Fruit fly (Drosophila melanogaster) whole organism, adult: ENCODE measurements around the gene eIF2Bbeta.

Experiments
- CG11617 ChIP-seq: fragments of 200-800 bp; sonication (Bioruptor generic); optimal IDR thresholded peaks from 2 replicates; lab custom pipeline; 2017; ENCODE audit warnings: mild to moderate bottlenecking, missing biosample characterization, missing genetic modification reagents, missing genetic modification characterization
- CG12768 ChIP-seq: fragments of 200-800 bp; sonication (Bioruptor generic); optimal IDR thresholded peaks from 2 replicates; lab custom pipeline; 2017; ENCODE audit warnings: missing biosample characterization, missing genetic modification characterization, mild to moderate bottlenecking, moderate library complexity, missing genetic modification reagents
- CG14711 ChIP-seq: fragments of 200-800 bp; sonication (Bioruptor generic); optimal IDR thresholded peaks from 2 replicates; lab custom pipeline; 2018; ENCODE audit warnings: missing biosample characterization, mild to moderate bottlenecking, missing genetic modification characterization, moderate library complexity
- CG1620 ChIP-seq: fragments of 200-800 bp; sonication (Bioruptor generic); optimal IDR thresholded peaks from 2 replicates; lab custom pipeline; 2016; ENCODE audit warnings: missing biosample characterization, missing genetic modification characterization
- CG33017 ChIP-seq: fragments of 200-800 bp; sonication (Bioruptor generic); optimal IDR thresholded peaks from 2 replicates; lab custom pipeline; 2018; ENCODE audit warnings: missing biosample characterization, mild to moderate bottlenecking, missing genetic modification characterization, moderate library complexity
- CG5204 ChIP-seq: fragments of 200-800 bp; sonication (Bioruptor generic); optimal IDR thresholded peaks from 2 replicates; lab custom pipeline; 2016; ENCODE audit warnings: missing biosample characterization, missing genetic modification characterization
- CG7045 ChIP-seq: fragments of 200-800 bp; sonication (Bioruptor generic); optimal IDR thresholded peaks from 2 replicates; lab custom pipeline; 2017; ENCODE audit warnings: missing biosample characterization, mild to moderate bottlenecking, missing genetic modification characterization
- Clk ChIP-seq: fragments of 200-800 bp; sonication (Bioruptor generic); optimal IDR thresholded peaks from 2 replicates; lab custom pipeline; 2017; ENCODE audit warnings: missing biosample characterization, missing genetic modification characterization
- Crg-1 ChIP-seq: fragments of 200-800 bp; sonication (Bioruptor generic); optimal IDR thresholded peaks from 2 replicates; lab custom pipeline; 2016; ENCODE audit warnings: missing biosample characterization, missing genetic modification characterization
- Hr96 ChIP-seq: fragments of 200-800 bp; sonication (Bioruptor generic); optimal IDR thresholded peaks from 2 replicates; lab custom pipeline; 2016; ENCODE audit warnings: missing biosample characterization, missing genetic modification characterization
- Mnt ChIP-seq: fragments of 200-800 bp; sonication (Bioruptor generic); optimal IDR thresholded peaks from 2 replicates; lab custom pipeline; 2016; ENCODE audit warnings: missing biosample characterization, mild to moderate bottlenecking, missing genetic modification characterization
- bab1 ChIP-seq: fragments of 200-800 bp; sonication (Bioruptor generic); optimal IDR thresholded peaks from 3 replicates; lab custom pipeline; 2019; ENCODE audit warnings: missing biosample characterization, mild to moderate bottlenecking, missing genetic modification characterization, moderate library complexity
- cic ChIP-seq: fragments of 200-800 bp; sonication (Bioruptor generic); optimal IDR thresholded peaks from 2 replicates; lab custom pipeline; 2017; ENCODE audit warnings: missing biosample characterization, mild to moderate bottlenecking, missing genetic modification characterization, moderate library complexity
- cnc ChIP-seq, 2 experiments: fragments of >200 bp; optimal IDR thresholded peaks; 2 replicates each; lab custom pipeline; 2017
- kay ChIP-seq: fragments of 200-800 bp; sonication (Bioruptor generic); peaks from one replicate; lab custom pipeline; 2016; ENCODE audit warnings: missing biosample characterization, missing genetic modification characterization, borderline replicate concordance
- ovo ChIP-seq: fragments of 200-800 bp; sonication (Bioruptor generic); optimal IDR thresholded peaks from 2 replicates; lab custom pipeline; 2016; ENCODE audit warnings: missing biosample characterization, missing genetic modification characterization
- pad ChIP-seq: fragments of 200-800 bp; sonication (Bioruptor generic); optimal IDR thresholded peaks from 3 replicates; lab custom pipeline; 2017; ENCODE audit warnings: missing biosample characterization, missing genetic modification characterization, mild to moderate bottlenecking, moderate library complexity, missing genetic modification reagents
- tj ChIP-seq: fragments of 200-800 bp; sonication (Bioruptor generic); optimal IDR thresholded peaks from 3 replicates; lab custom pipeline; 2017; ENCODE audit warnings: missing biosample characterization, mild to moderate bottlenecking, missing genetic modification characterization, moderate library complexity
- toe ChIP-seq: fragments of 200-800 bp; sonication (Bioruptor generic); optimal IDR thresholded peaks from 2 replicates; lab custom pipeline; 2016; ENCODE audit warnings: missing biosample characterization, missing genetic modification characterization

The eIF2Bbeta gene

DNA sequence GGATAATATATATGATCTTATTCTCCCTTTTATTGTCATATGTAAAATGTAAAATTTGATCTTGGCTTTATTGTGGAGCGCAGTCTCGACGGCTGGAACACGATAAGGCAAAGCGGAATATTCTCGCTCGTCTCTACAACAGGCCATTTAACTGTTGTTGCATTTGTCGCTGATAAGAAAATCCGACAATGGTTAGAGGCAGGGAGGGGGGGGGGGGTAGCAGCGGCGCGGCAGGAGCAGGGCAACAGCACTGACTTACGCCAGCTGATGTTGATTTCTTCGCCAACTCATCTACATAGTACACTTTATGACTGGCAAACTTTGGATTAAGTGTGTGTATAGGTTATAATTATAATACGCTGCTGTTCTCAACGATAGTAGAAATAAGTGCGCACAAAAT, 42.6 kb upstream of the eIF2Bbeta start:
- TF ChIP-seq cnc (optimal IDR thresholded peaks at IDR 0.05; lab: Kevin White, UChicago) = peak in 1 of 2 experiments; percentile 22
- TF ChIP-seq cic (GFP tag; lab: Kevin White, UChicago) = peak; percentile 23
- TF ChIP-seq CG7045 (GFP tag; lab: Kevin White, UChicago) = no peak
- no peak for TF ChIP-seq pad
- peak; percentile 10 for TF ChIP-seq tj (GFP tag; lab: Kevin White, UChicago)

DNA sequence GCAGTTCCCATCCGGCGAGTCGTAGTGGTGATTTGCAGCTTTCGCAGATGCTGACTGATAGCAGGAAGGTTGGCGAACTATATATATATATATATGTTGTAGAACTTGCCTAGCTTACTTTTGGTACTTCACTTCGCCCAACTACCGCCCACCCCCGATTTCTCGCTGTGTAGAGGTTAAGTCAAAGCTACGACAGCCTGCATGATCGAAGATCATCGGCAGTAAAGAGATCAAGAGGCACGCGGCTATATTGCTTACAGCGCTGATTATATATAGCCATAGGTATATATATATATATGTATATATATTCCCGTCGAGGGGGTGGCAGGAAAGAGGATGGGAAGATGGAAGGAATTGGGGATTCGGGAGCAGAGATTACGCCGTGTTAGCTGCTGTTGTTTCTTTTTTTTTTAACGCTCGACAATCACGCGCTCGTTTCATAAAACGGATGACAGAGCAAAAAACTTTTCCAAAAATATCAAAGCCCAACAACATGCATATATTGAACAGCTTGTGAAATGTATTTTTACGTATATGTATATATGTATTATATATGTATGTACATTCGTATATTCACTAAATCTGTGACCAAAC, 41.7 kb upstream of the eIF2Bbeta start:
- peak; percentile 68 for TF ChIP-seq kay (GFP tag; lab: Kevin White, UChicago)
- TF ChIP-seq Clk (GFP tag; lab: Kevin White, UChicago) = no peak
- TF ChIP-seq tj (GFP tag; lab: Kevin White, UChicago) = peak; percentile 24
- no peak for TF ChIP-seq Crg-1 (GFP tag; lab: Kevin White, UChicago)
- TF ChIP-seq CG14711 = no peak

DNA sequence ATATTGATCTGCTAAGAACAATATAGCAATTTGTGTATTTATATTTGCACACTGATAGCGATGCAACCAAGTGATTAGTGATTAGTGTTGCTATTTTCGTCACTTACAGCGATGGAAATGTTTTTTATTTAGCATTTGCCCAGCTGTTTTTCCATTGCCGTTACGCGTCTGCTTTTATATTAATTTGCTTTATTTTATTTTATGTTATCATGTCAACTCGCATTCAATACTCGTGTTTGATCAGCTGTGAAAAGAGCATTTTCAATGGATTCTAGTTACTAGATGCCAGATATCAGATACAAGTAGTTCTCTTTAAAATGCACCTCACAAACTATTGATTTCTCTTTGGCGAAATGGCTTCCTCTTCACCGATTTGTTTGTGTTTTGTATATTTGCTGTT, 41.0 kb upstream of the eIF2Bbeta start:
- TF ChIP-seq Crg-1 (GFP tag; lab: Kevin White, UChicago) (peak; percentile 5), Mnt (GFP tag; lab: Kevin White, UChicago) (no peak), Hr96 (GFP tag; lab: Kevin White, UChicago) (no peak), CG1620 (GFP tag; lab: Kevin White, UChicago) (no peak), cnc (optimal IDR thresholded peaks at IDR 0.05; lab: Kevin White, UChicago) (no peak), CG7045 (GFP tag; lab: Kevin White, UChicago) (no peak), CG14711 (no peak)

DNA sequence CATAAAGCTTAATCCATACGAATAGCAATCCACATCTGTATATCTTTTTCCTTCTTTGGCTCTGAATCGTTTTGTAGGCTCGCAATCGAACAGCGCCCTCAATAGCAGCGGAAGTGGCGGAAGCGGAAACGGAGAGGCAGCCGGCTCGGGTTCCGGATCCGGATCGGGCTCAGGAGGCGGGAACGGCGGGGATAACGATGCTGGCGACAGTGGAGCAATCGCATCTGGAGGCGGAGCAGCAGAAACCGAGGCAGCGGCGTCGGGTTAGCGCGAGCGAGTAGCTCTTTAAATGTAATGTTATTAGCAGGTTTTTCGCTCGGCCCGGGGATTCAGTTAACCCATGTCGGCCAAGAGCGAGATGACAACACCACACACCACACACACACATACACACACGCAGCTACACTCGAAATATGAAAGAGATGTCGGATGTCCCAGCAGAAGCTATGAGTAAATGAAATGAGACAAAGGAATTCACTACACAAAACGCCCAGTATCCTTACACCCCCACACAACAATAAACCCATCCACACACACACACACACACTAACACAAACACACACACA, 27.3 kb upstream of the eIF2Bbeta start:
- no peak for TF ChIP-seq CG11617 (GFP tag; lab: Kevin White, UChicago)
- no peak for TF ChIP-seq CG1620 (GFP tag; lab: Kevin White, UChicago)
- no peak for TF ChIP-seq cic (GFP tag; lab: Kevin White, UChicago)
- TF ChIP-seq toe = no peak
- no peak for TF ChIP-seq cnc (optimal IDR thresholded peaks at IDR 0.05; lab: Kevin White, UChicago)
- no peak for TF ChIP-seq pad
- no peak for TF ChIP-seq Clk (GFP tag; lab: Kevin White, UChicago)
- TF ChIP-seq CG7045 (GFP tag; lab: Kevin White, UChicago) = no peak
- TF ChIP-seq kay (GFP tag; lab: Kevin White, UChicago) = no peak

DNA sequence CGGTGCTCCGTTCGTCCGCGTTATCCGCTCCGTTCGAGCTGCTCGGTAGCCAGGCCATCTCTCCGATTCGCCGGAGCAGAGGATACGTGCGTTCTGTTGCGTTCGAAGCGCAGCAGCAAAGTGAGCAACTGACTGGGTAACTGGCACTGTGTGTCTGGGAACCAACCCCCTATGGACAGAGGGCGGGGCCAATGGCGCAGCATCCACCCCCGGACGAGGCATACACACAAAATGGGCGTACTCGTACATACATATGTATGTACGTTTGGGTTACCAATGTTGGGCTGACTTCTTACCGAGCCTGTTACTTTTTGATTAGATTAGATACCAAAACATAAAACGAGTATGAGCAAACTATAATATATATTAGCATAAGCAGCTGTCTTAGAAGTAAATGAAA, 22.8 kb upstream of the eIF2Bbeta start, which contains the start of gene HLH3B:
HLH3B (minus strand) TSS at position 123 of the 400 bp plus-strand sequence.
- TF ChIP-seq cnc (optimal IDR thresholded peaks at IDR 0.05; lab: Kevin White, UChicago) (no peak), CG11617 (GFP tag; lab: Kevin White, UChicago) (no peak), kay (GFP tag; lab: Kevin White, UChicago) (no peak), Hr96 (GFP tag; lab: Kevin White, UChicago) (no peak), toe (no peak), CG1620 (GFP tag; lab: Kevin White, UChicago) (no peak), CG7045 (GFP tag; lab: Kevin White, UChicago) (no peak), pad (no peak), CG5204 (GFP tag; lab: Kevin White, UChicago) (no peak), CG33017 (tag; lab: Kevin White, UChicago) (no peak), Mnt (GFP tag; lab: Kevin White, UChicago) (no peak), bab1 (GFP tag; lab: Kevin White, UChicago) (no peak), Clk (GFP tag; lab: Kevin White, UChicago) (no peak), Crg-1 (GFP tag; lab: Kevin White, UChicago) (no peak), cic (GFP tag; lab: Kevin White, UChicago) (no peak), CG12768 (GFP tag; lab: Kevin White, UChicago) (no peak)

DNA sequence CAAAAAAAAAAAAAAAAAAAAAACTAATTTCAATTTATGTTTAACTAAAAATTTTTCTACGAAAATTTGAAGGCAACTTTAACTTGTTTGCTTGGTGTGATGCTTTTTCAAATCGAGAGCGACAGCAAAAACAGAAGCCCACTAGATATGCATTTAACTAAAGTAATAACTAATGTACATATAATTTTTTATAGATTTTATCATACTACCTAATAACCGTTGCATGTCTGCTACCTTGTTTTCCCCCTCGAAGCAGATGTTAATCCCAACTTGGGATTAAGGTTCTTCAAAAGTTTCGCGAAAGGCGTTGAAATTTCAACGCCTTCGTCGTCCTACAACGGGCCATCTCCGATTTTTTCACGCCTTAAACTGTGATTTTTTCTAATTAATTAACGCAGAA, 21.5 kb upstream of the eIF2Bbeta start, which contains the start of gene CG2652:
CG2652 (minus strand) TSS at position 101 of the 400 bp plus-strand sequence.
- no peak for TF ChIP-seq CG33017 (tag; lab: Kevin White, UChicago)
- TF ChIP-seq Hr96 (GFP tag; lab: Kevin White, UChicago) = no peak
- no peak for TF ChIP-seq toe
- no peak for TF ChIP-seq kay (GFP tag; lab: Kevin White, UChicago)
- TF ChIP-seq CG14711 = no peak
- TF ChIP-seq Crg-1 (GFP tag; lab: Kevin White, UChicago) = no peak
- TF ChIP-seq Clk (GFP tag; lab: Kevin White, UChicago) = no peak
- TF ChIP-seq CG12768 (GFP tag; lab: Kevin White, UChicago) = no peak
- TF ChIP-seq CG11617 (GFP tag; lab: Kevin White, UChicago) = no peak
- TF ChIP-seq cic (GFP tag; lab: Kevin White, UChicago) = no peak

DNA sequence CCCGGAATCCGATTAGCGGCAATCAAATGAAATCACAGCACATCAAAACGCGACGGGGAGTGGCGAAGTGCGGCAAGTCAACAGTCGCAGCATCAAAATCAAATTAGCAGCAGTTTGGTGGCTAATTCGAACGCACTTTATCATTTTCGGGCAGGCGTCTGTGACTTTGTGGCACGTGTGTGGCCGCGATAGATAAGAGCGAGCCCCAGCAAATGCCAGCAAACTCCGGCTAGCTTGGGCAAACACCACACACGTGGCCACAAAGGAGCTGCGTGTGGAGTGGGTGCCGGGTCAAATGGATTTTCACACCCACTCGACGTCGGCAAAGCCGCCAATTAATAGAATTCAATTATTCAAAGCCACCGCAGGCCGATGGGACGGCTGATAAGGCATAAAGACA, 20.4 kb upstream of the eIF2Bbeta start:
- no peak for TF ChIP-seq cic (GFP tag; lab: Kevin White, UChicago)
- TF ChIP-seq Mnt (GFP tag; lab: Kevin White, UChicago) = no peak
- no peak for TF ChIP-seq ovo (GFP tag; lab: Kevin White, UChicago)
- TF ChIP-seq CG33017 (tag; lab: Kevin White, UChicago) = no peak
- TF ChIP-seq cnc (optimal IDR thresholded peaks at IDR 0.05; lab: Kevin White, UChicago) = no peak
- no peak for TF ChIP-seq Crg-1 (GFP tag; lab: Kevin White, UChicago)
- TF ChIP-seq tj (GFP tag; lab: Kevin White, UChicago) = no peak
- TF ChIP-seq CG11617 (GFP tag; lab: Kevin White, UChicago) = no peak
- TF ChIP-seq CG5204 (GFP tag; lab: Kevin White, UChicago) = no peak
- no peak for TF ChIP-seq CG1620 (GFP tag; lab: Kevin White, UChicago)
